Worm (Caenorhabditis elegans): ENCODE data around the gene lsy-13.

Gene lsy-13

DNA sequence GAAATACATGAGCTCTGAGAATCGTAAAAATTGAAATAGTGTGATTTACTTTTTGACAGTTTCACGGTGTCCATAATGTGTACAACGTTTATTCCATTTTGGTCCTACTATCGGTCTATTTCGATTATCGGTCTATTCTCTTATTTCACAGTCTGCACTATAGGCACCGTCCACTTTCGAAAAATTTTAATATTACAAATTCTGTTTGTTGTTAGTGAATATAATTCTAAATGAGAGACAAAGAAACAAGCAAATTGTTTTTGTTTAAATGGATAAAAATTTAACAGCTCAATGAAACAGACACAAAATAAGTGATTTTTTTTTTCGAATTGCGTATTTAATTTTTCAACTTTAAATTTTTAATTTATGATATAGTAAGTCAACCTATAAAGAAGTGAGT lies 34.5 kb downstream of the lsy-13 start:
- TF ChIP-seq dao-5 (tag; optimal IDR thresholded peaks at IDR 0.05) (no peak), him-1 (tag; optimal IDR thresholded peaks at IDR 0.05) (no peak), W03F9.2 (tag; optimal IDR thresholded peaks at IDR 0.05) (no peak)

Measured in whole organism, L4/young adult.